Worm (Caenorhabditis elegans): ENCODE results near the gene cal-2.
A peak's percentile ranks its signal among the peaks of the same experiment; 100 is the strongest.

cal-2 gene

ce11 chrII:8916656-8917055, 43.9 kb upstream of the cal-2 start:
- TF ChIP-seq dpff-1 (tag; optimal IDR thresholded peaks at IDR 0.05) (no peak), efl-1 (GFP tag; optimal IDR thresholded peaks at IDR 0.05) (no peak), lsl-1 (GFP tag; optimal IDR thresholded peaks at IDR 0.05) (no peak), lin-54 (GFP tag; optimal IDR thresholded peaks at IDR 0.05) (no peak), ztf-28 (GFP tag; IDR thresholded peaks at IDR 0.05) (no peak), nfyb-1 (GFP tag; IDR thresholded peaks at IDR 0.05) (no peak), lin-26 (GFP tag; IDR thresholded peaks at IDR 0.05) (no peak)

- TF ChIP-seq ceh-58 (GFP tag; IDR thresholded peaks at IDR 0.05) (no peak), attf-5 (GFP tag; optimal IDR thresholded peaks at IDR 0.05) (no peak), aptf-2 (GFP tag; conservative IDR thresholded peaks at IDR 0.05) (no peak), attf-6 (GFP tag; IDR thresholded peaks at IDR 0.05) (no peak), B0035.1 (tag; optimal IDR thresholded peaks at IDR 0.05) (no peak), F57C9.4 (tag; optimal IDR thresholded peaks at IDR 0.05) (no peak), ztf-22 (GFP tag; optimal IDR thresholded peaks at IDR 0.05) (no peak), hmg-1.2 (GFP tag; IDR thresholded peaks at IDR 0.05) (no peak), ceh-100 (GFP tag; IDR thresholded peaks at IDR 0.05) (no peak), snpc-3.4 (tag; optimal IDR thresholded peaks at IDR 0.05) (no peak), mcd-1 (GFP tag; IDR thresholded peaks at IDR 0.05) (no peak), B0261.1 (tag; optimal IDR thresholded peaks at IDR 0.05) (no peak), sea-2 (GFP tag; IDR thresholded peaks at IDR 0.05) (no peak), lin-54 (GFP tag; optimal IDR thresholded peaks at IDR 0.05) (no peak), somi-1 (GFP tag; optimal IDR thresholded peaks at IDR 0.05) (no peak), ccch-3 (GFP tag; optimal IDR thresholded peaks at IDR 0.05) (no peak)
Observed at ce11 chrII:8917339-8917738, 43.2 kb upstream of the cal-2 start.

ce11 chrII:8920315-8920714, 40.2 kb upstream of the cal-2 start:
- TF ChIP-seq madf-3 (GFP tag; IDR thresholded peaks at IDR 0.05): no peak
- TF ChIP-seq cebp-1 (GFP tag; IDR thresholded peaks at IDR 0.05): no peak
- TF ChIP-seq cebp-1 (tag; optimal IDR thresholded peaks at IDR 0.05): peak; percentile 75

- TF ChIP-seq nfyb-1 (GFP tag; IDR thresholded peaks at IDR 0.05) (no peak), dox-1 (GFP tag; IDR thresholded peaks at IDR 0.05) (no peak), snpc-1.3 (tag; optimal IDR thresholded peaks at IDR 0.05; ENCODE audit: insufficient read depth) (no peak), F57C9.4 (tag; optimal IDR thresholded peaks at IDR 0.05) (no peak), egl-18 (GFP tag; IDR thresholded peaks at IDR 0.05) (no peak), ztf-25 (GFP tag; IDR thresholded peaks at IDR 0.05) (no peak), hrde-1 (tag; optimal IDR thresholded peaks at IDR 0.05; ENCODE audit: borderline replicate concordance) (no peak)
Observed at ce11 chrII:8920955-8921354, 39.6 kb upstream of the cal-2 start.

- TF ChIP-seq F52B5.7 (tag; optimal IDR thresholded peaks at IDR 0.05): no peak
- TF ChIP-seq snpc-3.4 (tag; optimal IDR thresholded peaks at IDR 0.05): no peak
- TF ChIP-seq pha-4 (tag; optimal IDR thresholded peaks at IDR 0.05): no peak
- no peak for TF ChIP-seq mxl-1 (tag; optimal IDR thresholded peaks at IDR 0.05)
- TF ChIP-seq cebp-1 (GFP tag; IDR thresholded peaks at IDR 0.05): no peak
- TF ChIP-seq cebp-1 (tag; optimal IDR thresholded peaks at IDR 0.05): peak; percentile 80
Observed at ce11 chrII:8921456-8921855, 39.1 kb upstream of the cal-2 start.

Data from whole organism, young adult.